Worm (Caenorhabditis elegans) whole organism, L4/young adult: ENCODE data around the gene acdh-7.

Experiments
- W03F9.2 ChIP-seq: fragments of 150-350 bp; optimal IDR thresholded peaks from 2 replicates; lab custom pipeline; 2014; ENCODE audit warnings: missing biosample characterization, missing genetic modification characterization
- dao-5 ChIP-seq: sonication (generic microtip); optimal IDR thresholded peaks from 2 replicates; lab custom pipeline; 2016; ENCODE audit warnings: missing genotype, missing genetic modification characterization, moderate library complexity, missing compliant biosample characterization
- him-1 ChIP-seq: sonication (generic microtip); optimal IDR thresholded peaks from 2 replicates; lab custom pipeline; 2016; ENCODE audit warnings: missing genotype, missing genetic modification reagents, missing genetic modification characterization, missing compliant biosample characterization

acdh-7 gene

ce11 chrX:17214803-17215202 lies 2.1 kb downstream of the acdh-7 start, which contains the start of gene acdh-10:
Gene acdh-10, minus strand, starts transcription at chrX:17214903.
- TF ChIP-seq dao-5 (tag; lab: Kevin White, UChicago) (no peak), him-1 (tag; lab: Kevin White, UChicago) (no peak), W03F9.2 (tag; lab: Kevin White, UChicago) (no peak)

- TF ChIP-seq him-1 (tag; lab: Kevin White, UChicago) (no peak), dao-5 (tag; lab: Kevin White, UChicago) (no peak), W03F9.2 (tag; lab: Kevin White, UChicago) (no peak)
Observed at ce11 chrX:17211513-17211912, 5.4 kb downstream of the acdh-7 start.

- TF ChIP-seq W03F9.2 (tag; lab: Kevin White, UChicago) (no peak), dao-5 (tag; lab: Kevin White, UChicago) (no peak), him-1 (tag; lab: Kevin White, UChicago) (no peak)
Observed at ce11 chrX:17209265-17209664, 7.6 kb downstream of the acdh-7 start, which contains the start of gene T08G2.2. Gene T08G2.2, minus strand, starts transcription at chrX:17209365.

ce11 chrX:17205853-17206252 lies 11.1 kb downstream of the acdh-7 start:
- no peak for TF ChIP-seq him-1 (tag; lab: Kevin White, UChicago)
- TF ChIP-seq dao-5 (tag; lab: Kevin White, UChicago) = no peak
- TF ChIP-seq W03F9.2 (tag; lab: Kevin White, UChicago) = no peak

ce11 chrX:17203399-17203798 lies 13.5 kb downstream of the acdh-7 start:
- no peak for TF ChIP-seq W03F9.2 (tag; lab: Kevin White, UChicago)
- no peak for TF ChIP-seq dao-5 (tag; lab: Kevin White, UChicago)
- TF ChIP-seq him-1 (tag; lab: Kevin White, UChicago) = no peak

ce11 chrX:17197824-17198223 lies 19.1 kb downstream of the acdh-7 start:
- TF ChIP-seq him-1 (tag; lab: Kevin White, UChicago) (no peak), W03F9.2 (tag; lab: Kevin White, UChicago) (no peak), dao-5 (tag; lab: Kevin White, UChicago) (no peak)

ce11 chrX:17195080-17195479 lies 21.8 kb downstream of the acdh-7 start, which contains the start of gene B0302.5:
Gene B0302.5, minus strand, starts transcription at chrX:17195137.
- TF ChIP-seq dao-5 (tag; lab: Kevin White, UChicago) (no peak), him-1 (tag; lab: Kevin White, UChicago) (no peak), W03F9.2 (tag; lab: Kevin White, UChicago) (no peak)

ce11 chrX:17185696-17186430 lies 31.0 kb downstream of the acdh-7 start, which contains the start of gene sid-3:
Gene sid-3, plus strand, starts transcription at chrX:17186380.
- TF ChIP-seq him-1 (tag; lab: Kevin White, UChicago) = no peak
- TF ChIP-seq W03F9.2 (tag; lab: Kevin White, UChicago) = no peak
- TF ChIP-seq dao-5 (tag; lab: Kevin White, UChicago) = no peak

- TF ChIP-seq him-1 (tag; lab: Kevin White, UChicago) (no peak), W03F9.2 (tag; lab: Kevin White, UChicago) (peak; percentile 58), dao-5 (tag; lab: Kevin White, UChicago) (no peak)
Observed at ce11 chrX:17184363-17184762, 32.5 kb downstream of the acdh-7 start.

- no peak for TF ChIP-seq him-1 (tag; lab: Kevin White, UChicago)
- peak; percentile 62 for TF ChIP-seq W03F9.2 (tag; lab: Kevin White, UChicago)
Observed at ce11 chrX:17181220-17181619, 35.7 kb downstream of the acdh-7 start.

- no peak for TF ChIP-seq him-1 (tag; lab: Kevin White, UChicago)
- TF ChIP-seq dao-5 (tag; lab: Kevin White, UChicago) = no peak
- no peak for TF ChIP-seq W03F9.2 (tag; lab: Kevin White, UChicago)
Observed at ce11 chrX:17180135-17180534, 36.8 kb downstream of the acdh-7 start.

ce11 chrX:17178239-17178638 lies 38.7 kb downstream of the acdh-7 start, which contains the start of gene B0302.2:
Gene B0302.2, plus strand, starts transcription at chrX:17178539.
- TF ChIP-seq him-1 (tag; lab: Kevin White, UChicago) = no peak
- no peak for TF ChIP-seq dao-5 (tag; lab: Kevin White, UChicago)

- TF ChIP-seq him-1 (tag; lab: Kevin White, UChicago) (no peak), dao-5 (tag; lab: Kevin White, UChicago) (no peak), W03F9.2 (tag; lab: Kevin White, UChicago) (no peak)
Observed at ce11 chrX:17176677-17177076, 40.2 kb downstream of the acdh-7 start, which contains the start of gene B0302.4. Gene B0302.4, minus strand, starts transcription at chrX:17176777.

ce11 chrX:17170401-17170800 lies 46.5 kb downstream of the acdh-7 start:
- no peak for TF ChIP-seq him-1 (tag; lab: Kevin White, UChicago)
- TF ChIP-seq W03F9.2 (tag; lab: Kevin White, UChicago) = no peak
- TF ChIP-seq dao-5 (tag; lab: Kevin White, UChicago) = no peak
